Fruit fly (Drosophila melanogaster): ENCODE results near the gene CG3505.

The CG3505 gene

dm6 chr3R:14654976-14655896 is 2.0 kb upstream of the CG3505 start:
- TF ChIP-seq Myc (optimal IDR thresholded peaks at IDR 0.05) (no peak), Hnf4 (GFP tag; optimal IDR thresholded peaks at IDR 0.05) (peak; percentile 84), Rel (GFP tag; optimal IDR thresholded peaks at IDR 0.05) (peak; percentile 55), Rel (tag; optimal IDR thresholded peaks at IDR 0.05) (peak; percentile 94), sv (GFP tag; optimal IDR thresholded peaks at IDR 0.05) (peak; percentile 92), HLH106 (tag; optimal IDR thresholded peaks at IDR 0.05) (peak; percentile 96), ey (GFP tag; optimal IDR thresholded peaks at IDR 0.05) (peak; percentile 96), fru (GFP tag; optimal IDR thresholded peaks at IDR 0.05) (peak; percentile 95), Sp1 (GFP tag; optimal IDR thresholded peaks at IDR 0.05) (peak; percentile 96), Jra (GFP tag; optimal IDR thresholded peaks at IDR 0.05) (peak; percentile 88), dmrt93B (GFP tag; optimal IDR thresholded peaks at IDR 0.05) (peak; percentile 85), dsf (GFP tag; optimal IDR thresholded peaks at IDR 0.05; ENCODE audit: borderline replicate concordance) (peak; percentile 83), rgr (GFP tag; optimal IDR thresholded peaks at IDR 0.05) (peak; percentile 96), Hr78 (GFP tag; optimal IDR thresholded peaks at IDR 0.05) (no peak), dl (GFP tag; optimal IDR thresholded peaks at IDR 0.05; ENCODE audit: insufficient read depth in 1 of 2, partially characterized antibody in 2 of 2) (peak in 1 of 2 experiments; percentile 34), Vsx2 (GFP tag; optimal IDR thresholded peaks at IDR 0.05; ENCODE audit: partially characterized antibody) (no peak), woc (GFP tag; optimal IDR thresholded peaks at IDR 0.05) (peak; percentile 95), lola (GFP tag; optimal IDR thresholded peaks at IDR 0.05) (no peak), jim (GFP tag; optimal IDR thresholded peaks at IDR 0.05) (no peak), N (GFP tag; optimal IDR thresholded peaks at IDR 0.05) (no peak), OdsH (GFP tag; optimal IDR thresholded peaks at IDR 0.05) (peak; percentile 96), h (GFP tag; optimal IDR thresholded peaks at IDR 0.05) (peak; percentile 97), Dif (GFP tag; optimal IDR thresholded peaks at IDR 0.05; ENCODE audit: partially characterized antibody) (peak; percentile 71), foxo (GFP tag; optimal IDR thresholded peaks at IDR 0.05) (peak; percentile 81 to 97), GATAd (GFP tag; optimal IDR thresholded peaks at IDR 0.05) (peak; percentile 57), br (GFP tag; optimal IDR thresholded peaks at IDR 0.05) (peak; percentile 96), Hr83 (GFP tag; optimal IDR thresholded peaks at IDR 0.05; ENCODE audit: poor library complexity, severe bottlenecking) (peak; percentile 71), psq (GFP tag; optimal IDR thresholded peaks at IDR 0.05) (peak; percentile 94), usp (GFP tag; optimal IDR thresholded peaks at IDR 0.05) (no peak), CG9705 (GFP tag; optimal IDR thresholded peaks at IDR 0.05) (peak; percentile 95), Mio (GFP tag; optimal IDR thresholded peaks at IDR 0.05) (peak; percentile 66), sage (GFP tag; optimal IDR thresholded peaks at IDR 0.05) (peak; percentile 85), Abd-B (GFP tag; optimal IDR thresholded peaks at IDR 0.05) (no peak), CG32264 (GFP tag; optimal IDR thresholded peaks at IDR 0.05) (peak; percentile 93), tai (GFP tag; optimal IDR thresholded peaks at IDR 0.05) (no peak), CrebA (GFP tag; optimal IDR thresholded peaks at IDR 0.05; ENCODE audit: borderline replicate concordance) (no peak), brk (GFP tag; optimal IDR thresholded peaks at IDR 0.05) (peak; percentile 89), Dfd (GFP tag; optimal IDR thresholded peaks at IDR 0.05) (no peak), pan (optimal IDR thresholded peaks at IDR 0.05) (no peak)

- TF ChIP-seq dsf (GFP tag; optimal IDR thresholded peaks at IDR 0.05; ENCODE audit: borderline replicate concordance) (no peak), ey (GFP tag; optimal IDR thresholded peaks at IDR 0.05) (peak; percentile 18), N (GFP tag; optimal IDR thresholded peaks at IDR 0.05) (no peak), fru (GFP tag; optimal IDR thresholded peaks at IDR 0.05) (no peak), Hnf4 (GFP tag; optimal IDR thresholded peaks at IDR 0.05) (peak; percentile 22), OdsH (GFP tag; optimal IDR thresholded peaks at IDR 0.05) (peak; percentile 39), psq (GFP tag; optimal IDR thresholded peaks at IDR 0.05) (no peak), Mio (GFP tag; optimal IDR thresholded peaks at IDR 0.05) (no peak)
Observed at dm6 chr3R:14655912-14656700, 1.1 kb upstream of the CG3505 start.

All from whole organism, wandering third instar larva.